Fruit fly (Drosophila melanogaster) whole organism, wandering third instar larva: ENCODE measurements around the gene CG15544.

Source experiments
- fru ChIP-seq: fragments of 200-800 bp; sonication (Bioruptor generic); optimal IDR thresholded peaks from 3 replicates; lab custom pipeline; 2016; ENCODE audit warnings: missing biosample characterization, mild to moderate bottlenecking, missing genetic modification characterization
- usp ChIP-seq: fragments of >200 bp; optimal IDR thresholded peaks from 2 replicates; lab custom pipeline; 2017; ENCODE audit warnings: missing biosample characterization, missing genetic modification characterization

DNA sequence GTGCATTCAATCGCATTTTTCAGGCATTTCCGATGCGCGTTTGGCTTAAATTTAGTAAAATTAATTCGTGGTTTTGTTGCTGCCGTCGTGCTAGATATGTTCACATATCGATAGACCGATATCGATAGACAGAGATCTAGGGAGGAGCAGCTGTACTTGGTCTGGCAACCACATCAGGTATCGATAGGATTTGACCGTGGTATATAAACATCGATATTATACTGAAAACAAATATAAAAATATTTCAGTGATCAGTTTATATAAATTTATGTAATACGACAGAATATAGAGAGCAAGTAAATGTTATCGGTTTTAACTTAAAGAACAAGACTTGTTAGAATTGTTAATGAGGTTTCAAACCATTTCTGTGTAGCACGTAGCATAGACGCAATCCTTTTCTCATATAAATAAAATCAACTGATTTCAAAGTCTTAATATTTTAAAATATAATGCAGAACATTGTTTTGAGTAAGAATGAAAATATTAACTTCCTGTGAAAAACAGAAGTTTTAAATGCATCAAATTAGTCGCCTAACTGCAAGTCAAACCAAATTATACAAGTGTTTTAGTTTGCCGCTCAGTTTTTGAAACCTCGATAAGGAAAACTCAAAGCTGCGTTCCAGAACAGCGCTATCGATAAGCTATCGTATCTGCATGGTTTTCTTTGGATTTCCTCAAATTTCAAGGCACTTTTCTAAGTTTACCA lies 21.0 kb upstream of the CG15544 start, which contains the start of the genes wts and dj-1beta:
- TF ChIP-seq fru (GFP tag; lab: Kevin White, UChicago) (no peak), usp (no peak)
